Worm (Caenorhabditis elegans): ENCODE results near the gene Y45F10A.7.

Gene Y45F10A.7

ce11 chrIV:13521785-13522184 lies 29.4 kb downstream of the Y45F10A.7 start, which contains the start of gene dcap-2:
TSS of gene dcap-2 (minus strand) at chrIV:13521870.
- TF ChIP-seq ama-1 (optimal IDR thresholded peaks at IDR 0.05) (no peak), ama-1 (GFP tag; optimal IDR thresholded peaks at IDR 0.05) (no peak), Y67H2A.10 (GFP tag; conservative IDR thresholded peaks at IDR 0.05) (no peak), snpc-4 (GFP tag; optimal IDR thresholded peaks at IDR 0.05) (no peak), snpc-4 (tag; optimal IDR thresholded peaks at IDR 0.05) (peak in 1 of 4 experiments; percentile 15), mcd-1 (GFP tag; IDR thresholded peaks at IDR 0.05) (no peak)

ce11 chrIV:13525223-13525622 lies 32.9 kb downstream of the Y45F10A.7 start:
- TF ChIP-seq chd-7 (tag; optimal IDR thresholded peaks at IDR 0.05): no peak
- no peak for TF ChIP-seq aptf-2 (GFP tag; conservative IDR thresholded peaks at IDR 0.05)
- no peak for TF ChIP-seq F23B12.7 (tag; optimal IDR thresholded peaks at IDR 0.05; ENCODE audit: insufficient read depth)
- TF ChIP-seq cebp-2 (GFP tag; IDR thresholded peaks at IDR 0.05): no peak
- no peak for TF ChIP-seq mxl-1 (tag; optimal IDR thresholded peaks at IDR 0.05)
- no peak for TF ChIP-seq lin-26 (GFP tag; IDR thresholded peaks at IDR 0.05)
- TF ChIP-seq rpc-1 (optimal IDR thresholded peaks at IDR 0.05): no peak
- no peak for TF ChIP-seq rpc-1 (tag; optimal IDR thresholded peaks at IDR 0.05)
- TF ChIP-seq Y53F4B.3 (GFP tag; IDR thresholded peaks at IDR 0.05): no peak

- TF ChIP-seq mcd-1 (GFP tag; IDR thresholded peaks at IDR 0.05): no peak
- TF ChIP-seq ztf-28 (GFP tag; IDR thresholded peaks at IDR 0.05): no peak
- no peak for TF ChIP-seq Y53G8AR.9 (GFP tag; conservative IDR thresholded peaks at IDR 0.05)
- peak; percentile 83 for TF ChIP-seq xnd-1 (tag; optimal IDR thresholded peaks at IDR 0.05)
- TF ChIP-seq hsf-1 (GFP tag; IDR thresholded peaks at IDR 0.05): no peak
- TF ChIP-seq F37B4.10 (GFP tag; IDR thresholded peaks at IDR 0.05): no peak
- TF ChIP-seq snpc-4 (GFP tag; optimal IDR thresholded peaks at IDR 0.05): peak; percentile 69
- peak in 3 of 4 experiments; percentile 79 to 87 (median 87) for TF ChIP-seq snpc-4 (tag; optimal IDR thresholded peaks at IDR 0.05)
- TF ChIP-seq ccch-3 (GFP tag; optimal IDR thresholded peaks at IDR 0.05): no peak
- no peak for TF ChIP-seq attf-5 (GFP tag; optimal IDR thresholded peaks at IDR 0.05)
- peak; percentile 64 for TF ChIP-seq D2030.7 (GFP tag; IDR thresholded peaks at IDR 0.05)
- TF ChIP-seq gei-17 (GFP tag; optimal IDR thresholded peaks at IDR 0.05): no peak
- TF ChIP-seq efl-1 (GFP tag; optimal IDR thresholded peaks at IDR 0.05): peak; percentile 32
- TF ChIP-seq ZK185.1 (tag; optimal IDR thresholded peaks at IDR 0.05; ENCODE audit: poor library complexity, severe bottlenecking): no peak
- no peak for TF ChIP-seq Y95B8A.8 (GFP tag; IDR thresholded peaks at IDR 0.05)
- peak; percentile 10 for TF ChIP-seq dpl-1 (GFP tag; optimal IDR thresholded peaks at IDR 0.05)
- no peak for TF ChIP-seq ztf-6 (GFP tag; IDR thresholded peaks at IDR 0.05)
- TF ChIP-seq B0261.1 (tag; optimal IDR thresholded peaks at IDR 0.05): no peak
- TF ChIP-seq snpc-3.4 (tag; optimal IDR thresholded peaks at IDR 0.05): peak; percentile 18
- TF ChIP-seq attf-3 (GFP tag; conservative IDR thresholded peaks at IDR 0.05): no peak
- no peak for TF ChIP-seq hrde-1 (tag; optimal IDR thresholded peaks at IDR 0.05; ENCODE audit: borderline replicate concordance)
- TF ChIP-seq akir-1 (GFP tag; optimal IDR thresholded peaks at IDR 0.05): no peak
- TF ChIP-seq F33H1.4 (GFP tag; IDR thresholded peaks at IDR 0.05): peak; percentile 49
- no peak for TF ChIP-seq nfyb-1 (GFP tag; IDR thresholded peaks at IDR 0.05)
- no peak for TF ChIP-seq ztf-18 (tag; optimal IDR thresholded peaks at IDR 0.05)
- no peak for TF ChIP-seq F52B5.7 (tag; optimal IDR thresholded peaks at IDR 0.05)
- no peak for TF ChIP-seq B0035.1 (tag; optimal IDR thresholded peaks at IDR 0.05)
- no peak for TF ChIP-seq ztf-22 (GFP tag; optimal IDR thresholded peaks at IDR 0.05)
- TF ChIP-seq snpc-1.1 (tag; optimal IDR thresholded peaks at IDR 0.05; ENCODE audit: insufficient read depth): no peak
- TF ChIP-seq tbx-9 (tag; optimal IDR thresholded peaks at IDR 0.05; ENCODE audit: borderline replicate concordance): no peak
- no peak for TF ChIP-seq sdz-38 (tag; optimal IDR thresholded peaks at IDR 0.05)
- peak; percentile 43 for TF ChIP-seq tbp1 (GFP tag; optimal IDR thresholded peaks at IDR 0.05)
- no peak for TF ChIP-seq F55B11.4 (tag; optimal IDR thresholded peaks at IDR 0.05; ENCODE audit: borderline replicate concordance, insufficient read depth)
- TF ChIP-seq attf-6 (GFP tag; IDR thresholded peaks at IDR 0.05): peak; percentile 74
- peak; percentile 58 for TF ChIP-seq ceh-91 (GFP tag; IDR thresholded peaks at IDR 0.05)
Measured at ce11 chrIV:13538901-13539300, 46.5 kb downstream of the Y45F10A.7 start.

All from whole organism, young adult.